Worm (Caenorhabditis elegans): ENCODE results near the gene gap-2.

gap-2 gene

DNA sequence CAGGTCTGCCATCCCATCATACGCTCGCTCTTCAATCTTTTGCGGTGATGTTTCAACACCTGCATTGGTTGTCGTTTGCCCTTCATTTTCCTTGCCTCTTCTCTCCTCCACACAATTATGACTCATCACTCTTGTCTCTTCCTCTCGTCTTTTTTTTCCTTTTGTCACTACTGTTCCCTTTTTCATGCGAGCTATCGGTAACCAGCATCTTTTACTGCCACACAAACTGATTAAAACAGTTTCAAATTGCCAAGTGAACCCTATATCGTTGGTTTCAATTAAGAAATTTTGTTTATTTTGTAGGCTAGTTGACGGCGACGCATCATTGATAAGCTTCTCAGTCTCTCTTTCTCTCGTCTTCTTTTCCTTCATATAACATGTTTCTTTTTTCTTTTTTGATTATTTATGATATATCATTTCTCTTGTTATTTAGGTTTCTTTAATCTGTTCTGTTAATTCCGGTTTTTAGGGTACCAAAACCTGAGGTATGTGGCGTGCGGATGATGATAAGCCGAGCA is 26.0 kb upstream of the gap-2 start, which contains the start of gene ZK899.1 (continued):
- no peak for TF ChIP-seq saeg-2 (GFP tag; IDR thresholded peaks at IDR 0.05)
- TF ChIP-seq aly-2 (tag; optimal IDR thresholded peaks at IDR 0.05), result no peak
- no peak for TF ChIP-seq zip-2 (tag; optimal IDR thresholded peaks at IDR 0.05)
- no peak for TF ChIP-seq dmd-9 (GFP tag; IDR thresholded peaks at IDR 0.05)
- no peak for TF ChIP-seq F37D6.2 (tag; optimal IDR thresholded peaks at IDR 0.05)
- no peak for TF ChIP-seq ceh-44 (GFP tag; IDR thresholded peaks at IDR 0.05)
- no peak for TF ChIP-seq ceh-28 (tag; optimal IDR thresholded peaks at IDR 0.05)
- no peak for TF ChIP-seq aha-1 (tag)
- no peak for TF ChIP-seq ceh-62 (tag; optimal IDR thresholded peaks at IDR 0.05)
- no peak for TF ChIP-seq pha-4 (GFP tag; IDR thresholded peaks at IDR 0.05)
- TF ChIP-seq pha-4 (tag; optimal IDR thresholded peaks at IDR 0.05), result no peak
- no peak for TF ChIP-seq nhr-10 (tag; optimal IDR thresholded peaks at IDR 0.05)
- no peak for TF ChIP-seq ceh-20 (GFP tag; IDR thresholded peaks at IDR 0.05)
- TF ChIP-seq F10B5.3 (tag; optimal IDR thresholded peaks at IDR 0.05), result no peak
- TF ChIP-seq mes-2 (tag; optimal IDR thresholded peaks at IDR 0.05; ENCODE audit: poor library complexity, severe bottlenecking), result peak; percentile 16
- no peak for TF ChIP-seq madf-9 (GFP tag; conservative IDR thresholded peaks at IDR 0.05)
- TF ChIP-seq lin-38 (GFP tag; IDR thresholded peaks at IDR 0.05), result no peak
- no peak for TF ChIP-seq daf-19 (GFP tag; conservative IDR thresholded peaks at IDR 0.05)
- TF ChIP-seq ceh-32 (tag; optimal IDR thresholded peaks at IDR 0.05; ENCODE audit: poor library complexity), result no peak
- no peak for TF ChIP-seq ZK546.5 (tag; optimal IDR thresholded peaks at IDR 0.05)
- no peak for TF ChIP-seq ztf-7 (tag; optimal IDR thresholded peaks at IDR 0.05)
- peak; percentile 19 for TF ChIP-seq T20F7.1 (GFP tag; optimal IDR thresholded peaks at IDR 0.05)
- TF ChIP-seq gei-8 (GFP tag; optimal IDR thresholded peaks at IDR 0.05), result no peak
- no peak for TF ChIP-seq Y48G9A.11 (GFP tag; IDR thresholded peaks at IDR 0.05)
- no peak for TF ChIP-seq ama-1 (optimal IDR thresholded peaks at IDR 0.05)
- TF ChIP-seq duxl-1 (tag; optimal IDR thresholded peaks at IDR 0.05; ENCODE audit: poor library complexity), result no peak
- TF ChIP-seq ceh-82 (tag; optimal IDR thresholded peaks at IDR 0.05), result no peak
- peak; percentile 20 for TF ChIP-seq nhr-48 (tag; optimal IDR thresholded peaks at IDR 0.05)
- no peak for TF ChIP-seq spr-1 (tag; optimal IDR thresholded peaks at IDR 0.05)
- no peak for TF ChIP-seq lir-3 (tag; optimal IDR thresholded peaks at IDR 0.05)
- TF ChIP-seq sdz-12 (GFP tag; optimal IDR thresholded peaks at IDR 0.05), result no peak
- no peak for TF ChIP-seq dmd-8 (GFP tag; IDR thresholded peaks at IDR 0.05)
- no peak for TF ChIP-seq nhr-41 (GFP tag; IDR thresholded peaks at IDR 0.05)
- peak; percentile 62 for TF ChIP-seq jun-1 (tag; optimal IDR thresholded peaks at IDR 0.05)
- no peak for TF ChIP-seq lin-15B (tag; optimal IDR thresholded peaks at IDR 0.05)
- TF ChIP-seq rbr-2 (tag; optimal IDR thresholded peaks at IDR 0.05), result peak; percentile 27
- TF ChIP-seq T26A8.4 (GFP tag; IDR thresholded peaks at IDR 0.05), result no peak
- TF ChIP-seq unc-62 (GFP tag; optimal IDR thresholded peaks at IDR 0.05 in 1 of 2), result peak in 1 of 2 experiments; percentile 86
- no peak for TF ChIP-seq unc-62 (tag; optimal IDR thresholded peaks at IDR 0.05)
- TF ChIP-seq fkh-10 (GFP tag; optimal IDR thresholded peaks at IDR 0.05), result no peak
- no peak for TF ChIP-seq zfp-3 (GFP tag; conservative IDR thresholded peaks at IDR 0.05)
- peak; percentile 10 for TF ChIP-seq hlh-30 (tag; optimal IDR thresholded peaks at IDR 0.05; ENCODE audit: insufficient read depth)
- no peak for TF ChIP-seq lin-39 (tag; optimal IDR thresholded peaks at IDR 0.05)
- no peak for TF ChIP-seq lin-13 (GFP tag; optimal IDR thresholded peaks at IDR 0.05)
- no peak for TF ChIP-seq Y5F2A.4 (GFP tag; optimal IDR thresholded peaks at IDR 0.05)
- no peak for TF ChIP-seq nhr-237 (tag; optimal IDR thresholded peaks at IDR 0.05)
- TF ChIP-seq hmg-1.1 (GFP tag; IDR thresholded peaks at IDR 0.05), result no peak
- no peak for TF ChIP-seq skn-1 (tag; optimal IDR thresholded peaks at IDR 0.05)
- peak; percentile 81 for TF ChIP-seq pqm-1 (tag; optimal IDR thresholded peaks at IDR 0.05)
- no peak for TF ChIP-seq F26F4.8 (GFP tag; conservative IDR thresholded peaks at IDR 0.05)
- peak; percentile 29 for TF ChIP-seq mxl-3 (GFP tag; optimal IDR thresholded peaks at IDR 0.05)
- TF ChIP-seq php-3 (GFP tag; IDR thresholded peaks at IDR 0.05), result no peak
- no peak for TF ChIP-seq set-16 (GFP tag; IDR thresholded peaks at IDR 0.05)
